Fruit fly (Drosophila melanogaster): ENCODE measurements around the gene CG34150.

CG34150 gene

DNA sequence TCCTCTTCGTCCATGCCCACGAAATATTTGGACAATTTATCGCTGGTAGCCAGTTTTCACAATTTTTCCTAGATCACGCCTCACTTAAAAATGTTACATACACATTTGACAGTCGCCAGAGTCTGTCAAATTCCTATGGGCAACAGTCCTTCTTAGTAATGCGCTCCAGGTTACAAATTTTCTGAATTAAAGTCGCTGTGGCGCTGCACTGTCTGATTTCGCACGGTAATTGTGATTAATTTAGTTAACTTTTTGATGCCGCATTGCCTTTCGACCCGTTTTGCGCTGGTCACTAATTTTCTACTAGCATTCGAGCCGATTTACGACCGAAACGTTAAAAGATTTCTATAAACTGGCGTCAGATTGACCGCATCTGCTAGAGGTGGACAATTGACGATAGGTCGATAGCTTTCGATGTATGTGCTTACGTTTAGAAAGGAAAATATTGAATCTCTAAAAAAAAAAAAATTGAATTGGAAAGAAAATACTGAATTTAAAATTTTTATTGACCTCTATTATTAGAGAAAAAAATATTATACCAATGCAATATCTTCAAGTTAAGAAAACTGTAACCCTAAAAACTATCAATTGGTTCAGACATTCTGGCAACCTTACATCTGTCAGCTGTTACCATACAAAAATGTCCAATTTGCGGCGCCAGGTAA lies at the start of gene CG34150, which contains the start of gene lili:
CG34150 (plus strand) TSS at position 626 of the 665 bp plus-strand sequence.
lili (minus strand) TSS at position 376 of the 665 bp plus-strand sequence.
- TF ChIP-seq CG8281 (tag; optimal IDR thresholded peaks at IDR 0.05) = peak; percentile 36
- peak; percentile 53 for TF ChIP-seq bcd (GFP tag; optimal IDR thresholded peaks at IDR 0.05)
- TF ChIP-seq lbe (GFP tag; optimal IDR thresholded peaks at IDR 0.05) = peak; percentile 32
- TF ChIP-seq sc (optimal IDR thresholded peaks at IDR 0.05) = no peak
- peak; percentile 36 for TF ChIP-seq sc (GFP tag; optimal IDR thresholded peaks at IDR 0.05)
- peak; percentile 77 for TF ChIP-seq CG9817 (tag; optimal IDR thresholded peaks at IDR 0.05)
- TF ChIP-seq trh (GFP tag; optimal IDR thresholded peaks at IDR 0.05) = peak; percentile 26
- peak; percentile 89 for TF ChIP-seq CG3847 (GFP tag; IDR thresholded peaks at IDR 0.05)
- no peak for TF ChIP-seq CG5180 (GFP tag; optimal IDR thresholded peaks at IDR 0.05)
- TF ChIP-seq Atf3 (GFP tag; optimal IDR thresholded peaks at IDR 0.05) = peak; percentile 43
- peak; percentile 0 to 68 for TF ChIP-seq bsh (GFP tag; optimal IDR thresholded peaks at IDR 0.05)
- 0 out of 2 replicates have a peak, but pooled peaks have one; percentile 25 for TF ChIP-seq H2.0 (GFP tag; IDR thresholded peaks at IDR 0.05)
- TF ChIP-seq YL-1 (GFP tag; optimal IDR thresholded peaks at IDR 0.05) = peak; percentile 79
- TF ChIP-seq CG3281 (GFP tag; optimal IDR thresholded peaks at IDR 0.05) = peak; percentile 67
- peak; percentile 64 for TF ChIP-seq zfh2 (GFP tag; optimal IDR thresholded peaks at IDR 0.05)
- peak; percentile 34 for TF ChIP-seq cato (GFP tag; optimal IDR thresholded peaks at IDR 0.05; ENCODE audit: borderline replicate concordance)
- no peak for TF ChIP-seq CG17568 (GFP tag; optimal IDR thresholded peaks at IDR 0.05)
- no peak for TF ChIP-seq fd64A (GFP tag; optimal IDR thresholded peaks at IDR 0.05)
- TF ChIP-seq danr (GFP tag; IDR thresholded peaks at IDR 0.05) = no peak
- peak; percentile 80 for TF ChIP-seq CG10267 (tag; optimal IDR thresholded peaks at IDR 0.05)
- peak; percentile 80 for TF ChIP-seq CHES-1-like (GFP tag; optimal IDR thresholded peaks at IDR 0.05)
- peak; percentile 74 for TF ChIP-seq Dref (GFP tag; IDR thresholded peaks at IDR 0.05)
- no peak for TF ChIP-seq Lim3 (GFP tag; IDR thresholded peaks at IDR 0.05)
- peak; percentile 43 for TF ChIP-seq Sin3A (optimal IDR thresholded peaks at IDR 0.05)
- peak; percentile 86 for TF ChIP-seq slbo (GFP tag; IDR thresholded peaks at IDR 0.05)
- peak; percentile 90 for TF ChIP-seq phol (tag; optimal IDR thresholded peaks at IDR 0.05)
- TF ChIP-seq HLHmδ (GFP tag; optimal IDR thresholded peaks at IDR 0.05) = no peak
- peak; percentile 43; the same call in 1 of the 2 replicates for TF ChIP-seq E2f1 (GFP tag; IDR thresholded peaks at IDR 0.05)
- TF ChIP-seq C15 (GFP tag; IDR thresholded peaks at IDR 0.05) = no peak
- no peak for TF ChIP-seq CG17912 (GFP tag; optimal IDR thresholded peaks at IDR 0.05)
- no peak for TF ChIP-seq CG2199 (GFP tag; IDR thresholded peaks at IDR 0.05)
- no peak for TF ChIP-seq CG17802 (tag; optimal IDR thresholded peaks at IDR 0.05)
- peak; percentile 60; the same call in 1 of the 3 replicates for TF ChIP-seq CG7963 (GFP tag; IDR thresholded peaks at IDR 0.05; ENCODE audit: partially characterized antibody)
- TF ChIP-seq CG16779 (GFP tag; IDR thresholded peaks at IDR 0.05) = no peak
- peak; percentile 64 to 75 for TF ChIP-seq Hr51 (GFP tag; optimal IDR thresholded peaks at IDR 0.05)
- peak; percentile 74 for TF ChIP-seq CG12942 (GFP tag; optimal IDR thresholded peaks at IDR 0.05)
- peak; percentile 79 for TF ChIP-seq CG15514 (GFP tag; optimal IDR thresholded peaks at IDR 0.05)
- TF ChIP-seq ssp (GFP tag; IDR thresholded peaks at IDR 0.05) = peak; percentile 71
- TF ChIP-seq Eip74EF (GFP tag; optimal IDR thresholded peaks at IDR 0.05) = no peak
- peak; percentile 82 for TF ChIP-seq CG15696 (tag; optimal IDR thresholded peaks at IDR 0.05)
- no peak for TF ChIP-seq sim (GFP tag; IDR thresholded peaks at IDR 0.05)
- no peak for TF ChIP-seq pita (GFP tag; optimal IDR thresholded peaks at IDR 0.05)
- peak; percentile 30 for TF ChIP-seq Hmx (GFP tag; optimal IDR thresholded peaks at IDR 0.05)
- TF ChIP-seq CG31441 (GFP tag; IDR thresholded peaks at IDR 0.05) = peak; percentile 78
- TF ChIP-seq CG17186 (GFP tag; optimal IDR thresholded peaks at IDR 0.05) = peak; percentile 19
- peak; percentile 60 for TF ChIP-seq CG4730 (GFP tag; IDR thresholded peaks at IDR 0.05)
- no peak for TF ChIP-seq pros (GFP tag; optimal IDR thresholded peaks at IDR 0.05)
- TF ChIP-seq CG13624 (GFP tag; optimal IDR thresholded peaks at IDR 0.05) = peak; percentile 88
- 0 out of 2 replicates have a peak, but pooled peaks have one; percentile 47 for TF ChIP-seq ttk (GFP tag; IDR thresholded peaks at IDR 0.05)
- TF ChIP-seq ftz-f1 (GFP tag; optimal IDR thresholded peaks at IDR 0.05) = peak; percentile 14

All from whole organism, embryonic.